Fruit fly (Drosophila melanogaster) whole organism, adult: ENCODE data around the gene Tie.

Experiments
- CG11617 ChIP-seq: fragments of 200-800 bp; sonication (Bioruptor generic); optimal IDR thresholded peaks from 2 replicates; lab custom pipeline; 2017; ENCODE audit warnings: mild to moderate bottlenecking, missing biosample characterization, missing genetic modification reagents, missing genetic modification characterization
- CG12768 ChIP-seq: fragments of 200-800 bp; sonication (Bioruptor generic); optimal IDR thresholded peaks from 2 replicates; lab custom pipeline; 2017; ENCODE audit warnings: missing biosample characterization, missing genetic modification characterization, mild to moderate bottlenecking, moderate library complexity, missing genetic modification reagents
- CG14711 ChIP-seq: fragments of 200-800 bp; sonication (Bioruptor generic); optimal IDR thresholded peaks from 2 replicates; lab custom pipeline; 2018; ENCODE audit warnings: missing biosample characterization, mild to moderate bottlenecking, missing genetic modification characterization, moderate library complexity
- CG1620 ChIP-seq: fragments of 200-800 bp; sonication (Bioruptor generic); optimal IDR thresholded peaks from 2 replicates; lab custom pipeline; 2016; ENCODE audit warnings: missing biosample characterization, missing genetic modification characterization
- CG33017 ChIP-seq: fragments of 200-800 bp; sonication (Bioruptor generic); optimal IDR thresholded peaks from 2 replicates; lab custom pipeline; 2018; ENCODE audit warnings: missing biosample characterization, mild to moderate bottlenecking, missing genetic modification characterization, moderate library complexity
- CG5204 ChIP-seq: fragments of 200-800 bp; sonication (Bioruptor generic); optimal IDR thresholded peaks from 2 replicates; lab custom pipeline; 2016; ENCODE audit warnings: missing biosample characterization, missing genetic modification characterization
- CG7045 ChIP-seq: fragments of 200-800 bp; sonication (Bioruptor generic); optimal IDR thresholded peaks from 2 replicates; lab custom pipeline; 2017; ENCODE audit warnings: missing biosample characterization, mild to moderate bottlenecking, missing genetic modification characterization
- CG7101 ChIP-seq: fragments of 200-800 bp; sonication (Bioruptor generic); optimal IDR thresholded peaks from 2 replicates; lab custom pipeline; 2018; ENCODE audit warnings: missing biosample characterization, mild to moderate bottlenecking, missing genetic modification characterization, moderate library complexity
- Clk ChIP-seq: fragments of 200-800 bp; sonication (Bioruptor generic); optimal IDR thresholded peaks from 2 replicates; lab custom pipeline; 2017; ENCODE audit warnings: missing biosample characterization, missing genetic modification characterization
- Crg-1 ChIP-seq: fragments of 200-800 bp; sonication (Bioruptor generic); optimal IDR thresholded peaks from 2 replicates; lab custom pipeline; 2016; ENCODE audit warnings: missing biosample characterization, missing genetic modification characterization
- Hr96 ChIP-seq: fragments of 200-800 bp; sonication (Bioruptor generic); optimal IDR thresholded peaks from 2 replicates; lab custom pipeline; 2016; ENCODE audit warnings: missing biosample characterization, missing genetic modification characterization
- Mnt ChIP-seq: fragments of 200-800 bp; sonication (Bioruptor generic); optimal IDR thresholded peaks from 2 replicates; lab custom pipeline; 2016; ENCODE audit warnings: missing biosample characterization, mild to moderate bottlenecking, missing genetic modification characterization
- bab1 ChIP-seq: fragments of 200-800 bp; sonication (Bioruptor generic); optimal IDR thresholded peaks from 3 replicates; lab custom pipeline; 2019; ENCODE audit warnings: missing biosample characterization, mild to moderate bottlenecking, missing genetic modification characterization, moderate library complexity
- cic ChIP-seq: fragments of 200-800 bp; sonication (Bioruptor generic); optimal IDR thresholded peaks from 2 replicates; lab custom pipeline; 2017; ENCODE audit warnings: missing biosample characterization, mild to moderate bottlenecking, missing genetic modification characterization, moderate library complexity
- cnc ChIP-seq, 2 experiments: fragments of >200 bp; optimal IDR thresholded peaks; 2 replicates each; lab custom pipeline; 2017
- kay ChIP-seq: fragments of 200-800 bp; sonication (Bioruptor generic); peaks from one replicate; lab custom pipeline; 2016; ENCODE audit warnings: missing biosample characterization, missing genetic modification characterization, borderline replicate concordance
- ovo ChIP-seq: fragments of 200-800 bp; sonication (Bioruptor generic); optimal IDR thresholded peaks from 2 replicates; lab custom pipeline; 2016; ENCODE audit warnings: missing biosample characterization, missing genetic modification characterization
- pad ChIP-seq: fragments of 200-800 bp; sonication (Bioruptor generic); optimal IDR thresholded peaks from 3 replicates; lab custom pipeline; 2017; ENCODE audit warnings: missing biosample characterization, missing genetic modification characterization, mild to moderate bottlenecking, moderate library complexity, missing genetic modification reagents
- tj ChIP-seq: fragments of 200-800 bp; sonication (Bioruptor generic); optimal IDR thresholded peaks from 3 replicates; lab custom pipeline; 2017; ENCODE audit warnings: missing biosample characterization, mild to moderate bottlenecking, missing genetic modification characterization, moderate library complexity
- toe ChIP-seq: fragments of 200-800 bp; sonication (Bioruptor generic); optimal IDR thresholded peaks from 2 replicates; lab custom pipeline; 2016; ENCODE audit warnings: missing biosample characterization, missing genetic modification characterization

The Tie gene

dm6 chr3L:4497677-4498076 is 34.3 kb downstream of the Tie start, which contains the start of gene CG13721:
TSS of gene CG13721 (minus strand) at chr3L:4497777.
- no peak for TF ChIP-seq Mnt (GFP tag; lab: Kevin White, UChicago)
- no peak for TF ChIP-seq cnc (optimal IDR thresholded peaks at IDR 0.05; lab: Kevin White, UChicago)
- TF ChIP-seq Clk (GFP tag; lab: Kevin White, UChicago), result no peak
- TF ChIP-seq CG1620 (GFP tag; lab: Kevin White, UChicago), result no peak
- no peak for TF ChIP-seq pad
- TF ChIP-seq CG12768 (GFP tag; lab: Kevin White, UChicago), result no peak
- no peak for TF ChIP-seq Hr96 (GFP tag; lab: Kevin White, UChicago)
- no peak for TF ChIP-seq CG7045 (GFP tag; lab: Kevin White, UChicago)
- no peak for TF ChIP-seq CG11617
- no peak for TF ChIP-seq CG14711

- TF ChIP-seq CG11617 (no peak), tj (no peak), CG33017 (no peak), CG1620 (GFP tag; lab: Kevin White, UChicago) (no peak)
These were observed 37.3 kb downstream of the Tie start for dm6 chr3L:4494603-4495002.

- no peak for TF ChIP-seq tj
These were observed 38.3 kb downstream of the Tie start for dm6 chr3L:4493609-4494008.

- TF ChIP-seq CG12768 (GFP tag; lab: Kevin White, UChicago), result no peak
These were observed 41.2 kb downstream of the Tie start, which contains the start of gene CG13722 for dm6 chr3L:4490702-4491243. TSS of gene CG13722 (minus strand) at chr3L:4490963.

- TF ChIP-seq CG14711 (no peak), Mnt (GFP tag; lab: Kevin White, UChicago) (no peak), cnc (optimal IDR thresholded peaks at IDR 0.05; lab: Kevin White, UChicago) (no peak), Crg-1 (no peak)
These were observed 42.5 kb downstream of the Tie start for dm6 chr3L:4489490-4489889.

- TF ChIP-seq CG7045 (GFP tag; lab: Kevin White, UChicago) (no peak), cnc (optimal IDR thresholded peaks at IDR 0.05; lab: Kevin White, UChicago) (no peak), Crg-1 (no peak), ovo (GFP tag; lab: Kevin White, UChicago) (no peak), CG5204 (GFP tag; lab: Kevin White, UChicago) (no peak), CG14711 (no peak), CG33017 (no peak), bab1 (GFP tag; lab: Kevin White, UChicago) (no peak), pad (no peak)
These were observed 47.3 kb downstream of the Tie start for dm6 chr3L:4484623-4485022.

- no peak for TF ChIP-seq CG33017
These were observed 49.4 kb downstream of the Tie start, which contains the start of gene CG11350 for dm6 chr3L:4482509-4482908. TSS of gene CG11350 (plus strand) at chr3L:4482809.

dm6 chr3L:4480764-4481163 is 51.2 kb downstream of the Tie start:
- TF ChIP-seq pad (no peak), CG11617 (no peak), CG12768 (GFP tag; lab: Kevin White, UChicago) (no peak), tj (no peak), bab1 (GFP tag; lab: Kevin White, UChicago) (no peak), toe (GFP tag; lab: Kevin White, UChicago) (no peak), CG14711 (no peak), CG1620 (GFP tag; lab: Kevin White, UChicago) (no peak), Mnt (GFP tag; lab: Kevin White, UChicago) (no peak)

dm6 chr3L:4479938-4480337 is 52.0 kb downstream of the Tie start, which contains the start of gene CG7465:
TSS of gene CG7465 (plus strand) at chr3L:4480283.
- TF ChIP-seq CG12768 (GFP tag; lab: Kevin White, UChicago) (no peak), cnc (optimal IDR thresholded peaks at IDR 0.05; lab: Kevin White, UChicago) (no peak), Clk (GFP tag; lab: Kevin White, UChicago) (no peak), bab1 (GFP tag; lab: Kevin White, UChicago) (no peak), ovo (GFP tag; lab: Kevin White, UChicago) (no peak), CG5204 (GFP tag; lab: Kevin White, UChicago) (no peak), CG1620 (GFP tag; lab: Kevin White, UChicago) (no peak), cic (GFP tag; lab: Kevin White, UChicago) (no peak), pad (no peak), CG7101 (tag; lab: Kevin White, UChicago) (no peak), CG14711 (no peak), kay (GFP tag; lab: Kevin White, UChicago) (no peak), tj (no peak), toe (GFP tag; lab: Kevin White, UChicago) (no peak), Crg-1 (no peak), Mnt (GFP tag; lab: Kevin White, UChicago) (no peak), CG11617 (no peak), Hr96 (GFP tag; lab: Kevin White, UChicago) (no peak)
